Worm (Caenorhabditis elegans) whole organism, young adult: ENCODE results near the gene srh-270.

Source experiments
- ama-1 ChIP-seq, 3 experiments: fragments of 150-350 bp in 1 of 3; sonication (generic microtip) in 2 of 3; optimal IDR thresholded peaks; 2 replicates each; lab custom pipeline; 2014 to 2018; ENCODE audit warnings: missing biosample characterization in 2 of 3, missing genetic modification characterization in 2 of 3, missing genetic modification reagents in 2 of 3
- bed-1 ChIP-seq: fragments of 200-800 bp; sonication (Bioruptor generic); IDR thresholded peaks from 2 replicates; pipeline ENCODE4 v1.3.6; 2022; ENCODE audit warnings: missing genetic modification reagents, missing genetic modification characterization, missing compliant biosample characterization
- dpl-1 ChIP-seq: fragments of 150-350 bp; optimal IDR thresholded peaks from 2 replicates; lab custom pipeline; 2014; ENCODE audit warnings: missing biosample characterization, missing genetic modification reagents, missing genetic modification characterization
- nhr-120 ChIP-seq: fragments of 200-800 bp; sonication (Bioruptor generic); IDR thresholded peaks from 2 replicates; pipeline ENCODE4 v1.3.6; 2022; ENCODE audit warnings: missing genetic modification characterization, missing compliant biosample characterization
- pha-4 ChIP-seq: fragments of 150-350 bp; sonication (generic microtip); optimal IDR thresholded peaks from 2 replicates; lab custom pipeline; 2014; ENCODE audit warnings: missing biosample characterization, missing genetic modification reagents, missing genetic modification characterization
- sdz-38 ChIP-seq: sonication (generic microtip); optimal IDR thresholded peaks from 2 replicates; lab custom pipeline; 2016; ENCODE audit warnings: missing genotype, missing genetic modification characterization, missing compliant biosample characterization
- ztf-22 ChIP-seq: fragments of 200-800 bp; sonication (Bioruptor generic); optimal IDR thresholded peaks from 2 replicates; lab custom pipeline; 2018; ENCODE audit warnings: mild to moderate bottlenecking, missing genetic modification characterization, moderate library complexity, missing compliant biosample characterization

DNA sequence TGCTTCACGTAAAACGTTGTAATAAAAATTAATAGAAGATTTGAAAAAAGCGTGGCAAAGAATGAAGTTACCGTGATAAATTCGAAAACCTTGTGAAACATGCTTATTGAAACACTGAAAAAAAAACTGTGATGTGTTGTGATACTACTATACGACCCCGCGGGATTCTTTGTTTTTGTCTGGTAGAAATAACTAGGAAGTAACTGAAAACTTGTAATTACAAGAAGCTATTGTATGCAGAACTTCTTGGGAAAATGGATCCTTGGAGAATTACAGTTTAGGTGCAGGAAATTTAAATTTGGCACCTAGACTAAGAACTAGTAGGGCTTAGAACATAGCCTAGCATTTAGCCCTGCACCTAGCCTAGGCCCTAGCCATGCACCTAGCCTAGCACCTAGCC lies 18.4 kb upstream of the srh-270 start, which contains the start of gene str-39:
- TF ChIP-seq nhr-120 (GFP tag; lab: Robert Waterston, UW), result no peak
- no peak for TF ChIP-seq dpl-1
- TF ChIP-seq pha-4 (tag; lab: Kevin White, UChicago), result no peak
- TF ChIP-seq sdz-38, result no peak
- TF ChIP-seq bed-1, result no peak
- no peak for TF ChIP-seq ama-1 (optimal IDR thresholded peaks at IDR 0.05; lab: Kevin White, UChicago)
- no peak for TF ChIP-seq ama-1 (GFP tag; optimal IDR thresholded peaks at IDR 0.05; lab: Kevin White, UChicago)
- no peak for TF ChIP-seq ztf-22
